Worm (Caenorhabditis elegans) whole organism, L3 larva: ENCODE data around the gene nspc-18.

Experiments used
- ama-1 ChIP-seq: fragments of 150-350 bp; optimal IDR thresholded peaks from 2 replicates; lab custom pipeline; 2018
- daf-12 ChIP-seq: fragments of 150-350 bp; optimal IDR thresholded peaks from 2 replicates; lab custom pipeline; 2014; ENCODE audit warnings: missing biosample characterization, missing genetic modification reagents, missing genetic modification characterization
- egl-27 ChIP-seq: sonication (generic microtip); optimal IDR thresholded peaks from 4 replicates; lab custom pipeline; 2017; ENCODE audit warnings: missing biosample characterization, missing genetic modification reagents, missing genetic modification characterization
- fkh-2 ChIP-seq: fragments of 150-350 bp; optimal IDR thresholded peaks from 2 replicates; lab custom pipeline; 2014; ENCODE audit warnings: missing biosample characterization, missing genetic modification reagents, missing genetic modification characterization
- mdl-1 ChIP-seq: fragments of 150-350 bp; optimal IDR thresholded peaks from 2 replicates; lab custom pipeline; 2014; ENCODE audit warnings: missing biosample characterization, missing genetic modification characterization
- nhr-11 ChIP-seq: fragments of 150-350 bp; optimal IDR thresholded peaks from 2 replicates; lab custom pipeline; 2014; ENCODE audit warnings: missing biosample characterization, missing genetic modification characterization
- nhr-237 ChIP-seq: fragments of 150-350 bp; optimal IDR thresholded peaks from 2 replicates; lab custom pipeline; 2014; ENCODE audit warnings: missing biosample characterization, missing genetic modification characterization
- nhr-67 ChIP-seq: fragments of 150-350 bp; optimal IDR thresholded peaks from 2 replicates; lab custom pipeline; 2014; ENCODE audit warnings: missing biosample characterization, missing genetic modification characterization
- skn-1 ChIP-seq: fragments of 150-350 bp; optimal IDR thresholded peaks from 2 replicates; lab custom pipeline; 2014; ENCODE audit warnings: missing biosample characterization, missing genetic modification characterization
- unc-39 ChIP-seq: sonication (generic microtip); optimal IDR thresholded peaks from 4 replicates; lab custom pipeline; 2017; ENCODE audit warnings: missing biosample characterization, missing genetic modification characterization
- unc-62 ChIP-seq: fragments of 150-350 bp; sonication (generic microtip); optimal IDR thresholded peaks from 4 replicates; lab custom pipeline; 2014; ENCODE audit warnings: missing biosample characterization, missing genetic modification reagents, missing genetic modification characterization
- zag-1 ChIP-seq: fragments of 150-350 bp; optimal IDR thresholded peaks from 2 replicates; lab custom pipeline; 2014; ENCODE audit warnings: missing biosample characterization, missing genetic modification characterization

DNA sequence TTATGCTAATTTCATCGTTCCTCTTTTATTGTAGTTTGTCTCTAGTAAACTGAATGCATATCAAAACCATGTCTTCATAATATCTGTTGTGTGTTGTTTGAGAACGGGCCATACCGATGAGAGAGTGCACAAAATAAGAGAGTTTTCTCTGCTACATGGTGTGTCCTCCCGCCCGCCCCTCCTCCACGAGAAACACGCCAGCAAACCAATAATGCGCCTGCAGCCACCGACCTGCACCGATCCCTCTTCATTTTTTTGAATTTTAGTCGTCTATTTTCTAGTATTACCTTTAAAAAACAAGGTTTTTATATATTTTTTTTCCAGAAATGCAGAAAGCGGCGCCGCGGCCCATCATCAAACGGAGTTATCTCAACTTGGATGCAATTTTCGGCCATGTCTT, 47.2 kb downstream of the nspc-18 start, which contains the start of gene gfi-3:
- TF ChIP-seq unc-39 = no peak
- no peak for TF ChIP-seq fkh-2
- TF ChIP-seq nhr-11 (tag; lab: Kevin White, UChicago) = peak; percentile 40
- TF ChIP-seq nhr-67 (tag; lab: Kevin White, UChicago) = no peak
- no peak for TF ChIP-seq unc-62
- no peak for TF ChIP-seq mdl-1 (tag; lab: Kevin White, UChicago)
- TF ChIP-seq egl-27 (tag; lab: Kevin White, UChicago) = no peak
- TF ChIP-seq ama-1 = no peak
- no peak for TF ChIP-seq nhr-237 (tag; lab: Kevin White, UChicago)
- TF ChIP-seq zag-1 (tag; lab: Kevin White, UChicago) = no peak
- no peak for TF ChIP-seq daf-12
- TF ChIP-seq skn-1 (tag; lab: Kevin White, UChicago) = peak; percentile 55
